Worm (Caenorhabditis elegans) whole organism, L4/young adult: ENCODE data around the gene arrd-2.

Experiments used
- W03F9.2 ChIP-seq: fragments of 150-350 bp; optimal IDR thresholded peaks from 2 replicates; lab custom pipeline; 2014; ENCODE audit warnings: missing biosample characterization, missing genetic modification characterization
- dao-5 ChIP-seq: sonication (generic microtip); optimal IDR thresholded peaks from 2 replicates; lab custom pipeline; 2016; ENCODE audit warnings: missing genotype, missing genetic modification characterization, moderate library complexity, missing compliant biosample characterization
- him-1 ChIP-seq: sonication (generic microtip); optimal IDR thresholded peaks from 2 replicates; lab custom pipeline; 2016; ENCODE audit warnings: missing genotype, missing genetic modification reagents, missing genetic modification characterization, missing compliant biosample characterization

DNA sequence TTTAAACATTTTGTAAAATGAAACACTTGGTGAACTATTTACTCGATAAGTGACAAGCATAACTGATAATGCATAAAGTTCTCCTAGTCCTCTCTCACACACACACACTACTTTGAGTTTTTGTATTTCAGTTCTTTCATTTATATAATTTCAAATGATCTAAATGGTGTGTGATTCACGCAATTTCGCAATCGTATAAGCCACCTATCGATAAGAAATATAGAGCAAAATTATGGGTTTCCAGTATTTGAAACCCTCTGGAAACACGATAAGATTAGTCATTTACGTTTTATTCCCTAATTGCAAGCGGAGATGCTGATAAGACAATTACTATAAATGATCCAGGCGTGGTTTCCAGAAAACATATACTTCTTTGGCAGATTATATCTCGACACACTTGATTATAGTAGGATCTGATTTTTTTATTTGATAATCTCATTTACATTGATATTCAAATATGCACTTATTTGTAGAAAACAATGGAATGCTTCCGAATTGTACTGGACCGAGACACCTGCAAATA is 4.6 kb downstream of the arrd-2 start, which contains the start of gene arrd-3:
- no peak for TF ChIP-seq dao-5 (tag; lab: Kevin White, UChicago)
- no peak for TF ChIP-seq him-1 (tag; lab: Kevin White, UChicago)
- TF ChIP-seq W03F9.2 (tag; lab: Kevin White, UChicago), result no peak
